Fruit fly (Drosophila melanogaster) whole organism, embryonic: ENCODE measurements around the gene CG13949.
A peak's percentile ranks its signal among the peaks of the same experiment; 100 is the strongest.

Source experiments
- Abd-B ChIP-seq: fragments of 200-800 bp; sonication (Bioruptor generic); optimal IDR thresholded peaks from 2 replicates; lab custom pipeline; 2018; ENCODE audit warnings: missing biosample characterization, mild to moderate bottlenecking, missing genetic modification characterization, moderate library complexity
- CG10431 ChIP-seq: fragments of 200-800 bp; sonication (Bioruptor generic); optimal IDR thresholded peaks from 3 replicates; lab custom pipeline; 2018; ENCODE audit warnings: missing biosample characterization, mild to moderate bottlenecking, missing genetic modification characterization
- CG11085 ChIP-seq: fragments of 200-800 bp; sonication (Bioruptor generic); IDR thresholded peaks from 2 replicates; pipeline ENCODE4 v1.3.6; 2022; ENCODE audit warnings: missing biosample characterization, missing genetic modification characterization
- CG11398 ChIP-seq: fragments of 200-800 bp; sonication (Bioruptor generic); optimal IDR thresholded peaks from 2 replicates; lab custom pipeline; 2016; ENCODE audit warnings: missing biosample characterization, missing genetic modification characterization
- CG12071 ChIP-seq: fragments of 200-800 bp; sonication (Bioruptor generic); optimal IDR thresholded peaks from 3 replicates; lab custom pipeline; 2018; ENCODE audit warnings: missing biosample characterization, mild to moderate bottlenecking, missing genetic modification characterization
- CG12219 ChIP-seq: fragments of 200-800 bp; sonication (Bioruptor generic); optimal IDR thresholded peaks from 3 replicates; lab custom pipeline; 2018; ENCODE audit warnings: missing biosample characterization, mild to moderate bottlenecking, missing genetic modification characterization
- CG13624 ChIP-seq: fragments of 200-800 bp; sonication (Bioruptor generic); optimal IDR thresholded peaks from 2 replicates; lab custom pipeline; 2016; ENCODE audit warnings: missing biosample characterization, missing genetic modification characterization
- CG15514 ChIP-seq: fragments of 200-800 bp; sonication (Bioruptor generic); optimal IDR thresholded peaks from 3 replicates; lab custom pipeline; 2017; ENCODE audit warnings: missing biosample characterization, missing genetic modification characterization, mild to moderate bottlenecking, moderate library complexity, missing genetic modification reagents
- CG17612 ChIP-seq: fragments of 200-800 bp; sonication (Bioruptor generic); IDR thresholded peaks from 2 replicates; pipeline ENCODE4 v1.3.6; 2022; ENCODE audit warnings: missing biosample characterization, missing genetic modification characterization
- CG18011 ChIP-seq: fragments of 200-800 bp; sonication (Bioruptor generic); optimal IDR thresholded peaks from 2 replicates; lab custom pipeline; 2017; ENCODE audit warnings: missing biosample characterization, missing genetic modification characterization, mild to moderate bottlenecking, moderate library complexity, missing genotype
- CG18476 ChIP-seq: fragments of 200-800 bp; sonication (Bioruptor generic); optimal IDR thresholded peaks from 2 replicates; lab custom pipeline; 2016; ENCODE audit warnings: missing biosample characterization, mild to moderate bottlenecking, missing genetic modification characterization
- CG18764 ChIP-seq: fragments of 200-800 bp; sonication (Bioruptor generic); optimal IDR thresholded peaks from 3 replicates; lab custom pipeline; 2016; ENCODE audit warnings: missing biosample characterization, missing genetic modification characterization
- CG2678 ChIP-seq: fragments of 200-800 bp; sonication (Bioruptor generic); optimal IDR thresholded peaks from 3 replicates; lab custom pipeline; 2019; ENCODE audit warnings: missing biosample characterization, mild to moderate bottlenecking, missing genetic modification characterization, moderate library complexity
- CG6272 ChIP-seq: fragments of 200-800 bp; sonication (Bioruptor generic); IDR thresholded peaks from 2 replicates; pipeline ENCODE4 v1.3.6; 2022; ENCODE audit warnings: missing biosample characterization, missing genetic modification characterization
- CG6765 ChIP-seq: fragments of 200-800 bp; sonication (Bioruptor generic); optimal IDR thresholded peaks from 3 replicates; lab custom pipeline; 2017; ENCODE audit warnings: missing biosample characterization, mild to moderate bottlenecking, missing genetic modification characterization
- CG6854 ChIP-seq: fragments of 200-800 bp; sonication (Bioruptor generic); optimal IDR thresholded peaks from 3 replicates; lab custom pipeline; 2017; ENCODE audit warnings: missing biosample characterization, mild to moderate bottlenecking, missing genetic modification characterization
- CG8388 ChIP-seq: fragments of 200-800 bp; sonication (Bioruptor generic); optimal IDR thresholded peaks from 2 replicates; lab custom pipeline; 2019; ENCODE audit warnings: missing biosample characterization, mild to moderate bottlenecking, missing genetic modification characterization, moderate library complexity
- CG8478 ChIP-seq: fragments of >200 bp; optimal IDR thresholded peaks from 2 replicates; lab custom pipeline; 2018
- CG8944 ChIP-seq: fragments of 200-800 bp; sonication (Bioruptor generic); optimal IDR thresholded peaks from 3 replicates; lab custom pipeline; 2016; ENCODE audit warnings: missing biosample characterization, missing genetic modification characterization
- Camta ChIP-seq: fragments of 200-800 bp; sonication (Bioruptor generic); optimal IDR thresholded peaks from 2 replicates; lab custom pipeline; 2016; ENCODE audit warnings: missing biosample characterization, missing genetic modification characterization
- Dfd ChIP-seq, 2 experiments: fragments of >200 bp; optimal IDR thresholded peaks; 2 replicates each; lab custom pipeline; 2017; ENCODE audit warnings: missing biosample characterization in 2 of 2, missing genetic modification characterization in 2 of 2
- Dip3 ChIP-seq: fragments of 200-800 bp; sonication (Bioruptor generic); optimal IDR thresholded peaks from 3 replicates; lab custom pipeline; 2016; ENCODE audit warnings: missing biosample characterization, missing genetic modification characterization
- Fer3 ChIP-seq: fragments of 200-800 bp; sonication (Bioruptor generic); optimal IDR thresholded peaks from 2 replicates; lab custom pipeline; 2018; ENCODE audit warnings: missing biosample characterization, mild to moderate bottlenecking, missing genetic modification characterization, moderate library complexity
- Hr51 ChIP-seq, 2 experiments: fragments of 200-800 bp; sonication (Bioruptor generic); optimal IDR thresholded peaks; 2 replicates in 1 of 2; 3 replicates in 1 of 2; lab custom pipeline; 2016 to 2018; ENCODE audit warnings: missing biosample characterization in 2 of 2, missing genetic modification characterization in 2 of 2, mild to moderate bottlenecking in 1 of 2, moderate library complexity in 1 of 2
- Hr78 ChIP-seq, 2 experiments: fragments of 200-800 bp in 1 of 2; fragments of >200 bp in 1 of 2; sonication (Bioruptor generic) in 1 of 2; optimal IDR thresholded peaks; 2 replicates each; lab custom pipeline; 2017 to 2019; ENCODE audit warnings: missing biosample characterization in 2 of 2, missing genetic modification characterization in 2 of 2, mild to moderate bottlenecking in 1 of 2, moderate library complexity in 1 of 2
- Lpt ChIP-seq: fragments of >200 bp; optimal IDR thresholded peaks from 2 replicates; lab custom pipeline; 2018; ENCODE audit warnings: missing biosample characterization, missing genetic modification characterization
- Med ChIP-seq: fragments of 200-800 bp; sonication (Bioruptor generic); peaks from one replicate; lab custom pipeline; 2016; ENCODE audit warnings: missing biosample characterization, missing genetic modification characterization, mild to moderate bottlenecking, inconsistent platforms, moderate library complexity
- NC2β ChIP-seq: fragments of 200-800 bp; sonication (Bioruptor generic); optimal IDR thresholded peaks from 2 replicates; lab custom pipeline; 2016; ENCODE audit warnings: missing biosample characterization, missing genetic modification characterization
- NK7.1 ChIP-seq: fragments of 200-800 bp; sonication (Bioruptor generic); optimal IDR thresholded peaks from 3 replicates; lab custom pipeline; 2016; ENCODE audit warnings: missing biosample characterization, missing genetic modification characterization
- Pdp1 ChIP-seq, 2 experiments: fragments of 200-800 bp; sonication (Bioruptor generic); optimal IDR thresholded peaks; 3 replicates each; lab custom pipeline; 2016; ENCODE audit warnings: missing biosample characterization in 2 of 2, missing genetic modification characterization in 2 of 2, mild to moderate bottlenecking in 1 of 2, moderate library complexity in 1 of 2
- Six4 ChIP-seq: fragments of 200-800 bp; sonication (Bioruptor generic); optimal IDR thresholded peaks from 2 replicates; lab custom pipeline; 2016; ENCODE audit warnings: missing biosample characterization, missing genetic modification characterization
- Sry-δ ChIP-seq: fragments of 200-800 bp; sonication (Bioruptor generic); optimal IDR thresholded peaks from 2 replicates; lab custom pipeline; 2016; ENCODE audit warnings: missing biosample characterization, missing genetic modification characterization
- Taf1 ChIP-seq: fragments of 200-800 bp; sonication (Bioruptor generic); IDR thresholded peaks from 2 replicates; pipeline ENCODE4 v1.3.6; 2022; ENCODE audit warnings: missing biosample characterization, missing genetic modification characterization
- Vsx1 ChIP-seq: fragments of 200-800 bp; sonication (Bioruptor generic); optimal IDR thresholded peaks from 2 replicates; lab custom pipeline; 2017; ENCODE audit warnings: missing biosample characterization, mild to moderate bottlenecking, missing genetic modification characterization, missing genetic modification reagents
- ash1 ChIP-seq: fragments of 200-800 bp; sonication (Bioruptor generic); optimal IDR thresholded peaks from 2 replicates; lab custom pipeline; 2018; ENCODE audit warnings: missing biosample characterization, mild to moderate bottlenecking, missing genetic modification characterization
- bigmax ChIP-seq: fragments of 200-800 bp; sonication (Bioruptor generic); optimal IDR thresholded peaks from 2 replicates; lab custom pipeline; 2018; ENCODE audit warnings: missing biosample characterization, mild to moderate bottlenecking, missing genetic modification characterization
- chif ChIP-seq, 2 experiments: fragments of 200-800 bp; sonication (Bioruptor generic); optimal IDR thresholded peaks; 3 replicates each; lab custom pipeline; 2016; ENCODE audit warnings: missing biosample characterization in 2 of 2, missing genetic modification characterization in 2 of 2
- dpn ChIP-seq, 2 experiments: fragments of 200-800 bp; sonication (Bioruptor generic); optimal IDR thresholded peaks; 3 replicates each; lab custom pipeline; 2016; ENCODE audit warnings: missing biosample characterization in 2 of 2, missing genetic modification characterization in 2 of 2
- gsb-n ChIP-seq: fragments of 200-800 bp; sonication (Bioruptor generic); optimal IDR thresholded peaks from 3 replicates; lab custom pipeline; 2018; ENCODE audit warnings: missing biosample characterization, mild to moderate bottlenecking, missing genetic modification characterization
- gt ChIP-seq: fragments of 200-800 bp; sonication (Bioruptor generic); IDR thresholded peaks from 2 replicates; pipeline ENCODE4 v1.3.6; 2022; ENCODE audit warnings: missing biosample characterization, missing genetic modification characterization
- h ChIP-seq: fragments of >200 bp; optimal IDR thresholded peaks from 2 replicates; lab custom pipeline; 2017
- mam ChIP-seq: fragments of 200-800 bp; sonication (Bioruptor generic); optimal IDR thresholded peaks from 3 replicates; lab custom pipeline; 2016; ENCODE audit warnings: missing biosample characterization, missing genetic modification characterization
- nerfin-2 ChIP-seq: fragments of 200-800 bp; sonication (Bioruptor generic); IDR thresholded peaks from 2 replicates; pipeline ENCODE4 v1.3.6; 2022; ENCODE audit warnings: missing biosample characterization, missing genetic modification characterization; ENCODE audit not compliant: partially characterized antibody
- nom ChIP-seq: fragments of 200-800 bp; sonication (Bioruptor generic); optimal IDR thresholded peaks from 2 replicates; lab custom pipeline; 2017; ENCODE audit warnings: missing biosample characterization, missing genetic modification characterization, mild to moderate bottlenecking, moderate library complexity, missing genetic modification reagents
- pho ChIP-seq: fragments of 200-800 bp; sonication (Bioruptor generic); optimal IDR thresholded peaks from 2 replicates; lab custom pipeline; 2016; ENCODE audit warnings: missing biosample characterization, missing genetic modification characterization
- pum ChIP-seq: fragments of 200-800 bp; sonication (Bioruptor generic); optimal IDR thresholded peaks from 2 replicates; lab custom pipeline; 2016; ENCODE audit warnings: missing biosample characterization, missing genetic modification characterization
- sqz ChIP-seq: fragments of 200-800 bp; sonication (Bioruptor generic); optimal IDR thresholded peaks from 3 replicates; lab custom pipeline; 2018; ENCODE audit warnings: missing biosample characterization, mild to moderate bottlenecking, missing genetic modification characterization
- ssp ChIP-seq: fragments of 200-800 bp; sonication (Bioruptor generic); IDR thresholded peaks from 2 replicates; pipeline ENCODE4 v1.3.6; 2022; ENCODE audit warnings: missing biosample characterization, missing genetic modification characterization
- tap ChIP-seq: fragments of 200-800 bp; optimal IDR thresholded peaks from 3 replicates; lab custom pipeline; 2019; ENCODE audit warnings: missing biosample characterization, mild to moderate bottlenecking, missing genetic modification characterization, moderate library complexity
- tgo ChIP-seq: fragments of 200-800 bp; sonication (Bioruptor generic); IDR thresholded peaks from 3 replicates; pipeline ENCODE4 v1.3.6; 2022; ENCODE audit warnings: missing biosample characterization, missing genetic modification characterization
- unc-4 ChIP-seq: fragments of 200-800 bp; sonication (Bioruptor generic); IDR thresholded peaks from 2 replicates; pipeline ENCODE4 v1.3.6; 2022; ENCODE audit warnings: missing biosample characterization, missing genetic modification characterization; ENCODE audit not compliant: partially characterized antibody

Gene CG13949

dm6 chr2L:855052-855547 is at the start of gene CG13949 (continued):
- TF ChIP-seq CG8944 (GFP tag; lab: Kevin White, UChicago) (peak; percentile 31), Six4 (GFP tag; lab: Kevin White, UChicago) (peak; percentile 0), Lpt (GFP tag; lab: Kevin White, UChicago) (no peak), CG18476 (GFP tag; lab: Kevin White, UChicago) (no peak), CG11398 (peak; percentile 54), ssp (GFP tag; lab: Robert Waterston, UW) (peak; percentile 47), mam (GFP tag; lab: Kevin White, UChicago) (peak; percentile 65), ash1 (GFP tag; lab: Kevin White, UChicago) (no peak), Hr51 (GFP tag; optimal IDR thresholded peaks at IDR 0.05; lab: Kevin White, UChicago) (peak in 1 of 2 experiments; percentile 63), Abd-B (GFP tag; lab: Kevin White, UChicago) (peak; percentile 21), CG18764 (GFP tag; lab: Kevin White, UChicago) (peak; percentile 10), Dfd (GFP tag; optimal IDR thresholded peaks at IDR 0.05; lab: Kevin White, UChicago) (no peak), CG17612 (GFP tag; lab: Robert Waterston, UW) (no peak), Sry-δ (peak; percentile 48), dpn (GFP tag; optimal IDR thresholded peaks at IDR 0.05; lab: Kevin White, UChicago) (peak; percentile 48 to 67), CG12071 (GFP tag; lab: Kevin White, UChicago) (peak; percentile 31), unc-4 (GFP tag; lab: Robert Waterston, UW) (peak; percentile 44; the same call in 1 of the 2 replicates), gt (GFP tag; lab: Robert Waterston, UW) (no peak), Camta (GFP tag; lab: Kevin White, UChicago) (peak; percentile 4), pum (GFP tag; lab: Kevin White, UChicago) (peak; percentile 41), CG8388 (GFP tag; lab: Kevin White, UChicago) (peak; percentile 34), tgo (GFP tag; lab: Robert Waterston, UW) (peak; percentile 70), NC2β (GFP tag; lab: Kevin White, UChicago) (peak; percentile 41), tap (tag; lab: Kevin White, UChicago) (peak; percentile 28), CG6854 (GFP tag; lab: Kevin White, UChicago) (peak; percentile 21), NK7.1 (GFP tag; lab: Kevin White, UChicago) (peak; percentile 22), nom (GFP tag; lab: Kevin White, UChicago) (no peak), CG13624 (GFP tag; lab: Kevin White, UChicago) (peak; percentile 64), chif (GFP tag; optimal IDR thresholded peaks at IDR 0.05; lab: Kevin White, UChicago) (peak; percentile 11 to 66), CG11085 (peak; percentile 63), CG10431 (no peak), gsb-n (tag; lab: Kevin White, UChicago) (peak; percentile 38), CG15514 (GFP tag; lab: Kevin White, UChicago) (peak; percentile 70), CG6765 (GFP tag; lab: Kevin White, UChicago) (peak; percentile 12), Vsx1 (GFP tag; lab: Kevin White, UChicago) (no peak), CG18011 (peak; percentile 35), CG8478 (lab: Kevin White, UChicago) (peak; percentile 17), Dip3 (GFP tag; lab: Kevin White, UChicago) (peak; percentile 15), h (no peak), pho (peak; percentile 66), CG2678 (tag; lab: Kevin White, UChicago) (peak; percentile 73), CG6272 (GFP tag; lab: Robert Waterston, UW) (peak; percentile 72), nerfin-2 (no peak), Hr78 (GFP tag; optimal IDR thresholded peaks at IDR 0.05; lab: Kevin White, UChicago) (peak in 1 of 2 experiments; percentile 37), sqz (GFP tag; lab: Kevin White, UChicago) (no peak), Pdp1 (GFP tag; optimal IDR thresholded peaks at IDR 0.05; lab: Kevin White, UChicago) (peak; percentile 1 to 66), bigmax (GFP tag; lab: Kevin White, UChicago) (no peak), CG12219 (peak; percentile 22), Fer3 (tag; lab: Kevin White, UChicago) (peak; percentile 72), Taf1 (GFP tag; lab: Robert Waterston, UW) (peak; percentile 45), Med (GFP tag; lab: Kevin White, UChicago) (peak; percentile 89)
